Worm (Caenorhabditis elegans): Measurements from ENCODE around the gene T11F8.5.
"Not testable (repeated sequence)": the region's sequence is repeated elsewhere in the genome, so short reads cannot be mapped to it uniquely, and the experiment has no call there.

The T11F8.5 gene

ce11 chrIV:5482723-5483122, at the start of gene T11F8.5:
Gene T11F8.5 (plus strand): TSS chrIV:5483023.
- TF ChIP-seq aha-1 (tag; optimal IDR thresholded peaks at IDR 0.05), result no peak
- TF ChIP-seq fkh-4 (tag; optimal IDR thresholded peaks at IDR 0.05; ENCODE audit: borderline replicate concordance), result no peak
- no peak for TF ChIP-seq unc-130 (tag; optimal IDR thresholded peaks at IDR 0.05)
- TF ChIP-seq pag-3 (tag; optimal IDR thresholded peaks at IDR 0.05; ENCODE audit: borderline replicate concordance, insufficient read depth), result no peak
- TF ChIP-seq C04F5.9 (tag; optimal IDR thresholded peaks at IDR 0.05), result no peak
- TF ChIP-seq F16B12.6 (tag; optimal IDR thresholded peaks at IDR 0.05), result no peak
- no peak for TF ChIP-seq elt-3 (tag; optimal IDR thresholded peaks at IDR 0.05)
- no peak for TF ChIP-seq nhr-12 (tag; optimal IDR thresholded peaks at IDR 0.05)
- no peak for TF ChIP-seq pax-3 (tag; optimal IDR thresholded peaks at IDR 0.05)
- no peak for TF ChIP-seq nhr-28 (tag; optimal IDR thresholded peaks at IDR 0.05)
- TF ChIP-seq nhr-76 (tag; optimal IDR thresholded peaks at IDR 0.05), result no peak
- no peak for TF ChIP-seq fkh-8 (tag; optimal IDR thresholded peaks at IDR 0.05)
- no peak for TF ChIP-seq hlh-17 (GFP tag; optimal IDR thresholded peaks at IDR 0.05; ENCODE audit: borderline replicate concordance)
- no peak for TF ChIP-seq hpl-2 (GFP tag; optimal IDR thresholded peaks at IDR 0.05)
- TF ChIP-seq grh-1 (GFP tag; IDR thresholded peaks at IDR 0.05), result no peak
- no peak for TF ChIP-seq efl-3 (GFP tag; optimal IDR thresholded peaks at IDR 0.05)
- TF ChIP-seq vab-15 (tag; optimal IDR thresholded peaks at IDR 0.05), result no peak
- TF ChIP-seq ceh-8 (GFP tag; optimal IDR thresholded peaks at IDR 0.05), result no peak
- TF ChIP-seq fos-1 (tag; optimal IDR thresholded peaks at IDR 0.05), result no peak
- TF ChIP-seq lin-13 (GFP tag; optimal IDR thresholded peaks at IDR 0.05), result no peak

- no peak for TF ChIP-seq snu-23 (GFP tag; optimal IDR thresholded peaks at IDR 0.05)
- no peak for TF ChIP-seq nhr-77 (tag; optimal IDR thresholded peaks at IDR 0.05)
- TF ChIP-seq hlh-4 (tag; optimal IDR thresholded peaks at IDR 0.05), result no peak
- no peak for TF ChIP-seq lsy-2 (tag; optimal IDR thresholded peaks at IDR 0.05)
- no peak for TF ChIP-seq efl-3 (GFP tag; optimal IDR thresholded peaks at IDR 0.05)
- no peak for TF ChIP-seq nhr-84 (tag; optimal IDR thresholded peaks at IDR 0.05)
- TF ChIP-seq grh-1 (GFP tag; IDR thresholded peaks at IDR 0.05), result no peak
- no peak for TF ChIP-seq C34B4.2 (tag; optimal IDR thresholded peaks at IDR 0.05)
- TF ChIP-seq C04F5.9 (tag; optimal IDR thresholded peaks at IDR 0.05), result no peak
These were observed 44.1 kb upstream of the T11F8.5 start, which contains the start of gene mgl-3 for ce11 chrIV:5438705-5439104. Gene mgl-3 (plus strand): TSS chrIV:5439005.

ce11 chrIV:5452667-5453066, 30.2 kb upstream of the T11F8.5 start, which contains the start of gene Y4C6A.4:
Gene Y4C6A.4 (plus strand): TSS chrIV:5452967.
- TF ChIP-seq Y116A8C.19 (tag; optimal IDR thresholded peaks at IDR 0.05; ENCODE audit: borderline replicate concordance) (no peak), pag-3 (tag; optimal IDR thresholded peaks at IDR 0.05; ENCODE audit: borderline replicate concordance, insufficient read depth) (no peak), ceh-90 (tag; optimal IDR thresholded peaks at IDR 0.05) (no peak), unc-30 (tag; optimal IDR thresholded peaks at IDR 0.05) (no peak), alr-1 (tag; optimal IDR thresholded peaks at IDR 0.05; ENCODE audit: borderline replicate concordance) (no peak), F16B12.6 (tag; optimal IDR thresholded peaks at IDR 0.05) (no peak), nhr-28 (tag; optimal IDR thresholded peaks at IDR 0.05) (no peak), C16A3.4 (tag; optimal IDR thresholded peaks at IDR 0.05) (no peak), efl-3 (GFP tag; optimal IDR thresholded peaks at IDR 0.05) (no peak), dsc-1 (tag; optimal IDR thresholded peaks at IDR 0.05) (no peak), elt-3 (tag; optimal IDR thresholded peaks at IDR 0.05) (no peak), hlh-17 (GFP tag; optimal IDR thresholded peaks at IDR 0.05; ENCODE audit: borderline replicate concordance) (no peak), dpl-1 (GFP tag; optimal IDR thresholded peaks at IDR 0.05) (no peak), zip-4 (GFP tag; optimal IDR thresholded peaks at IDR 0.05) (no peak), ets-5 (GFP tag; IDR thresholded peaks at IDR 0.05) (no peak), vab-15 (tag; optimal IDR thresholded peaks at IDR 0.05) (no peak)

ce11 chrIV:5455999-5456398, 26.8 kb upstream of the T11F8.5 start, which contains the start of gene Y4C6A.3:
Gene Y4C6A.3 (minus strand): TSS chrIV:5456099.
- not testable (repeated sequence) for TF ChIP-seq swsn-7 (tag; optimal IDR thresholded peaks at IDR 0.05); nhr-90 (tag; optimal IDR thresholded peaks at IDR 0.05; ENCODE audit: poor library complexity); egl-13 (tag; optimal IDR thresholded peaks at IDR 0.05)
